Worm (Caenorhabditis elegans): Measurements from ENCODE around the gene srx-128.

Gene srx-128

DNA sequence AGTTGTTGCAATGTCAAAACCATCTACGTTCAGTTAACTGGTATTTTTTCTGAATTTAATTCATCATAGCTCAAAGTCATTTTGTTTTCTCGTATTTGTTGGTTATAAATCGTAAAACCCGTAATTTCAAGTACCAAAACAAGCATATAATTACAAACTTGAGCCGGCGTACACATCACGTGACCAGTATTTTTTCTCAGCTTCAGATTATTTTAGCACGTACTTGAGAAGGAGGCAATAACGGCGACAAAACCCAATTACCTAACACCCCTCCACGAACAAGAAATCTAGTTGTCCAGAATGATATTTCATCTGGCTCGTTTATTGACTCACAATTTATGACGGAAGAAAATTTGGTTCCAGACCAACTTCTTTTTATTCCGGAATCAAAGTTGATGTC is 21.6 kb downstream of the srx-128 start, which contains the start of gene srx-135:
Gene srx-135 (plus strand): TSS at position 301 of the 400 bp plus-strand sequence.
- TF ChIP-seq W03F9.2 (tag; optimal IDR thresholded peaks at IDR 0.05), result no peak
- no peak for TF ChIP-seq him-1 (tag; optimal IDR thresholded peaks at IDR 0.05)
- TF ChIP-seq dao-5 (tag; optimal IDR thresholded peaks at IDR 0.05), result no peak

DNA sequence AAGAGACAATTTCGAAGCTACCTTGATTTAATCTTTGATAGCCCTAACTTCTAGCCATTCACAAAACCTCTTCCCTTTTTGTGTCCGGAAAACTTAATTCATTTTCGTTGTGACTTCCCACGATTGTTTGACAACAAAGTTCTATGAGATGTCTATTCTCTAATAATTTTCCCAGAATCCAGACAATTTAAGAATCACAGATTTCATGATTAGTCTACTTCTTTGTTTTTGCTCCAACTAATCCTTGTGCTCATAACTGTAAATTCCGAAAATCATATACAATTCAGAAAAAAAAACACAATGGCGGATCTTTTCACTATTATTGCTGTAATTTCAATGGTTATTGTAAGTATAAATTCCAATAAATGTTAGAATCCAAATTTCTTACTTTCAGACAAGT is 25.2 kb downstream of the srx-128 start, which contains the start of gene srx-137:
Gene srx-137 (plus strand): TSS at position 301 of the 400 bp plus-strand sequence.
- TF ChIP-seq dao-5 (tag; optimal IDR thresholded peaks at IDR 0.05) (no peak), W03F9.2 (tag; optimal IDR thresholded peaks at IDR 0.05) (no peak), him-1 (tag; optimal IDR thresholded peaks at IDR 0.05) (no peak)

ce11 chrV:13863700-13864099 is 26.4 kb downstream of the srx-128 start:
- no peak for TF ChIP-seq dao-5 (tag; optimal IDR thresholded peaks at IDR 0.05)

ce11 chrV:13866353-13866752 is 29.1 kb downstream of the srx-128 start, which contains the start of gene nhr-175:
Gene nhr-175 (plus strand): TSS chrV:13866691.
- TF ChIP-seq him-1 (tag; optimal IDR thresholded peaks at IDR 0.05) (no peak), W03F9.2 (tag; optimal IDR thresholded peaks at IDR 0.05) (no peak), dao-5 (tag; optimal IDR thresholded peaks at IDR 0.05) (no peak)

DNA sequence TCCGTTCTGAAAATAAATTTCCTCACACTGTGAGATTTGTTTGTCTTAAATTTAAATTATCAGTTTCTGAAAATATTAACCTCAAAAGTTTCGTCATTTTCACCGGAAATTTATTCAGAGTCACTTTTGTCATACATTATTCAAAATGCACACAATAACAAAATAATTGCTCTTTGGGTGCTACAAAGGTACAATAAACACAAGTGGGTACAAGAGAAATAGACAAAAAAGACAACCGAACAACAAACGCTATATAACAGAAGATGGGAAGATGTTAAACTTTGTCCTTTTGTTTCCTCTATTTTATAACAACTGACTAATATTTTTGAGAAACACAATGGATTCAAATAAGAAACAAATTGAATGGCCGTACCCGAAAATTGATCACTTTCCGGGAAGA is 32.3 kb downstream of the srx-128 start:
- TF ChIP-seq him-1 (tag; optimal IDR thresholded peaks at IDR 0.05) (no peak), W03F9.2 (tag; optimal IDR thresholded peaks at IDR 0.05) (no peak), dao-5 (tag; optimal IDR thresholded peaks at IDR 0.05) (no peak)

ce11 chrV:13872895-13873294 is 35.6 kb downstream of the srx-128 start, which contains the start of gene cpt-5:
Gene cpt-5 (plus strand): TSS chrV:13873195.
- no peak for TF ChIP-seq W03F9.2 (tag; optimal IDR thresholded peaks at IDR 0.05)
- TF ChIP-seq him-1 (tag; optimal IDR thresholded peaks at IDR 0.05), result no peak
- TF ChIP-seq dao-5 (tag; optimal IDR thresholded peaks at IDR 0.05), result no peak

DNA sequence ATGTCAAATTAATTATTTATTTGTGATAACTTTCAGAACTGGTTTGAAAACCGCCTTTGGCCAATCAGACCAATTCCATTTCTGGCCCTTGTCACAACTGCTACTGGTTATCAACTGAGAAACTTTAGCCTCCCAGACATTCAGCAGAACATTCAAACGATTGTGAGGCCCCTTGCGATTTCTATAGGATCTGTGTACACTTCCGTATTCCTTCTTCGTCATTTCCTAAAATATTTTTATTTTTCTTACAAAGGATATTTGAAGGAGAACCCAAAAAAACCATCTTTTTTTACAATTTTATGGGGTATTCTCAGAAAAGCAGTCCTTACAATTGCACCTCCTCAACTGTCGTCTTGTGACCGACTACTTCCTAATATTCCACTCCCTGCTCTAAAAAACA is 36.0 kb downstream of the srx-128 start:
- TF ChIP-seq W03F9.2 (tag; optimal IDR thresholded peaks at IDR 0.05) (no peak), dao-5 (tag; optimal IDR thresholded peaks at IDR 0.05) (no peak)

DNA sequence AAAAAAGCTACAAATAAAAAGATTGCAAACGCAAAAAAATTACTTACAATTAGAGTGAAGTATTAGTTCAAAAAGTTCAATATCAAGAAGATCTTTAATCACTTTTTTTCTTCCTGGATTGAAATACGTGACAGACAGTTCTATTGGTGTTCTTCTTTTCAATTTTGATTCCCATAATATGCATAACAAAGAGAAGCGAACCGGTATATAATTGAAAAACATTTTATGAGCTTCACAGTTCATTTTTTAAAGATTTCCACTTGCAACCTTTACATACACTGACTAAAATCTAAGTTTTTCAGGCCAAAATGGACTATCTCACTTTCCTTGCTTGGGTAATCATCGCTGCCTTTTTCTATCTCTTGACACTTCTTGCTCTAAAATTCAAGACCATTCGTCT is 39.3 kb downstream of the srx-128 start, which contains the start of gene T22G5.1:
Gene T22G5.1 (plus strand): TSS at position 301 of the 400 bp plus-strand sequence.
- TF ChIP-seq him-1 (tag; optimal IDR thresholded peaks at IDR 0.05) (no peak), dao-5 (tag; optimal IDR thresholded peaks at IDR 0.05) (no peak), W03F9.2 (tag; optimal IDR thresholded peaks at IDR 0.05) (no peak)

DNA sequence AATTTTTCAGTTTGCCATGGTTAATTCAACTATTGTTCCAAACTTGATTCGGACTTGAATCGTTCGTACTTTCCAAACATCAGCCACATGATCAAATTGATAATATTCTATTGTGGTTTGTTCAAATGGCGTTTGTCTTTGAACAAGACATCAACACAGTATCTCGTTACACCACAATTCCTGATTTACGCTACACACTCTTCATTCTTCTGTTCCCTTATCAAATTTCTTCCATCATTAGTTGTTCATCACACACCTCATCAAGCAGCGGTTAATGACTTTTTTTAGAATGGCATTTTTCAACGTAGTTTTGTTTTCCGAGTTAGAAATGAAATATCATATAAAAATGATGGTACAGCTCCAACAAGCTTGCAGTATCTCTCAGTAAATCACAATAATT is 41.0 kb downstream of the srx-128 start:
- TF ChIP-seq him-1 (tag; optimal IDR thresholded peaks at IDR 0.05) (no peak), dao-5 (tag; optimal IDR thresholded peaks at IDR 0.05) (no peak), W03F9.2 (tag; optimal IDR thresholded peaks at IDR 0.05) (no peak)

DNA sequence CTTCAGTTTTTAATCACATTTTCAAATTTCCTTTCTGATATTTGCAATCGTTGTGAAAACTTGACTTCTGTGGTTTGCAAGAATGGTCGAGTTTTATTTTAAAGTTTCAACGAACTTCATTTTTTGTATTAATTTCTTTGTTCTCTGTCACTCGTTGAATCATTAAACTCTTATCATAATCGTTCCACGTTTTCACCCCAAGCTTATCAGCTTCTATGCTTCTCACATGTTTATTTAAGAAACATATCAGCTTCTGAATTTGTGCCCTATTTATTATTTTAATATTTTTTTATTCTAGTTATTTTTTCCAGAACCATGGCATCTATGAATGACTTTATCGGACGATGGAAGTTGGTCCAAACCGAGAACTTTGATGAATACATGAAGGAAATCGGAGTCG is 42.0 kb downstream of the srx-128 start, which contains the start of gene lbp-7:
Gene lbp-7 (plus strand): TSS at position 312 of the 400 bp plus-strand sequence.
- TF ChIP-seq W03F9.2 (tag; optimal IDR thresholded peaks at IDR 0.05) (no peak), him-1 (tag; optimal IDR thresholded peaks at IDR 0.05) (no peak), dao-5 (tag; optimal IDR thresholded peaks at IDR 0.05) (no peak)

- TF ChIP-seq him-1 (tag; optimal IDR thresholded peaks at IDR 0.05) (no peak), W03F9.2 (tag; optimal IDR thresholded peaks at IDR 0.05) (no peak), dao-5 (tag; optimal IDR thresholded peaks at IDR 0.05) (no peak)
Observed at ce11 chrV:13880163-13880562, 42.9 kb downstream of the srx-128 start.

DNA sequence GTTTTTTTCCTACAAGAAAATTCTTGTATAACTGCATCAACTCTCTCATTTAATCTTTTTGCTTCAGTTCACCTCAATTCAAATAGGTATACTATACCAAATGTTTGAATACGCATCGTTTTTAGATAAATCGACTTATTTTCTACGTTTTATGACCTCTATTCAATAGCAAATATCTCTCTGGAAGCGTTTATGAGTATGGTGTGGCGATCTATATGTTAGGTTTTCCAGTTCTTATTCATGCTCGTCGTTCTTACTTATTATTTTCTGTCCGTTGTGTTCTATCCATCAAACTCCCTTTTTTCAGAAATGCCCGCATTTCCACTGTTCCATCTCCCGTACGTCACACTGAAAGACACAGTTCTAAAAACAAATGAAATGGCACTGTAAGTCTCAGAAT is 43.3 kb downstream of the srx-128 start, which contains the start of gene T22G5.3:
Gene T22G5.3 (plus strand): TSS at position 301 of the 400 bp plus-strand sequence.
- TF ChIP-seq W03F9.2 (tag; optimal IDR thresholded peaks at IDR 0.05) (no peak), dao-5 (tag; optimal IDR thresholded peaks at IDR 0.05) (no peak), him-1 (tag; optimal IDR thresholded peaks at IDR 0.05) (no peak)

ce11 chrV:13887358-13887757 is 50.1 kb downstream of the srx-128 start, which contains the start of gene srsx-19:
Gene srsx-19 (plus strand): TSS chrV:13887658.
- TF ChIP-seq dao-5 (tag; optimal IDR thresholded peaks at IDR 0.05) (no peak), W03F9.2 (tag; optimal IDR thresholded peaks at IDR 0.05) (no peak), him-1 (tag; optimal IDR thresholded peaks at IDR 0.05) (no peak)

All from whole organism, L4/young adult.